Fruit fly (Drosophila melanogaster) whole organism, embryonic: Measurements from ENCODE around the gene CG17169.

Source experiments
- CG10462 ChIP-seq: fragments of 200-800 bp; sonication (Bioruptor generic); optimal IDR thresholded peaks from 2 replicates; lab custom pipeline; 2016; ENCODE audit warnings: missing biosample characterization, missing genetic modification characterization
- CG10565 ChIP-seq: fragments of 200-800 bp; sonication (Bioruptor generic); optimal IDR thresholded peaks from 3 replicates; lab custom pipeline; 2016; ENCODE audit warnings: missing biosample characterization, mild to moderate bottlenecking, missing genetic modification characterization
- CG12236 ChIP-seq: fragments of 200-800 bp; sonication (Bioruptor generic); optimal IDR thresholded peaks from 2 replicates; lab custom pipeline; 2016; ENCODE audit warnings: missing biosample characterization, missing genetic modification characterization
- CG12659 ChIP-seq: fragments of 200-800 bp; sonication (Bioruptor generic); optimal IDR thresholded peaks from 3 replicates; lab custom pipeline; 2017; ENCODE audit warnings: mild to moderate bottlenecking, missing biosample characterization, missing genetic modification reagents, missing genetic modification characterization
- CG12769 ChIP-seq: fragments of 200-800 bp; sonication (Bioruptor generic); optimal IDR thresholded peaks from 2 replicates; lab custom pipeline; 2019; ENCODE audit warnings: missing biosample characterization, mild to moderate bottlenecking, missing genetic modification characterization, moderate library complexity
- CG13123 ChIP-seq: fragments of 200-800 bp; sonication (Bioruptor generic); optimal IDR thresholded peaks from 2 replicates; lab custom pipeline; 2016; ENCODE audit warnings: missing biosample characterization, missing genetic modification characterization
- CG13775 ChIP-seq: fragments of 200-800 bp; sonication (Bioruptor generic); optimal IDR thresholded peaks from 3 replicates; lab custom pipeline; 2017; ENCODE audit warnings: missing biosample characterization, mild to moderate bottlenecking, missing genetic modification characterization
- CG15011 ChIP-seq: fragments of 200-800 bp; sonication (Bioruptor generic); optimal IDR thresholded peaks from 3 replicates; lab custom pipeline; 2018; ENCODE audit warnings: missing biosample characterization, mild to moderate bottlenecking, missing genetic modification characterization
- CG18011 ChIP-seq: fragments of 200-800 bp; sonication (Bioruptor generic); optimal IDR thresholded peaks from 2 replicates; lab custom pipeline; 2017; ENCODE audit warnings: missing biosample characterization, missing genetic modification characterization, mild to moderate bottlenecking, moderate library complexity, missing genotype
- CG2875 ChIP-seq: fragments of 200-800 bp; sonication (Bioruptor generic); optimal IDR thresholded peaks from 2 replicates; lab custom pipeline; 2017; ENCODE audit warnings: missing biosample characterization, mild to moderate bottlenecking, missing genetic modification characterization, missing genetic modification reagents
- CG3281 ChIP-seq: fragments of 200-800 bp; sonication (Bioruptor generic); optimal IDR thresholded peaks from 3 replicates; lab custom pipeline; 2017; ENCODE audit warnings: missing biosample characterization, mild to moderate bottlenecking, missing genetic modification characterization
- CG42726 ChIP-seq: fragments of 200-800 bp; sonication (Bioruptor generic); IDR thresholded peaks from 2 replicates; pipeline ENCODE4 v1.3.6; 2022; ENCODE audit warnings: missing biosample characterization, missing genetic modification characterization; ENCODE audit not compliant: partially characterized antibody
- CG4424 ChIP-seq: fragments of 200-800 bp; sonication (Bioruptor generic); optimal IDR thresholded peaks from 3 replicates; lab custom pipeline; 2016; ENCODE audit warnings: missing biosample characterization, missing genetic modification characterization
- CG4707 ChIP-seq: fragments of 200-800 bp; sonication (Bioruptor generic); optimal IDR thresholded peaks from 2 replicates; lab custom pipeline; 2018; ENCODE audit warnings: missing biosample characterization, mild to moderate bottlenecking, missing genetic modification characterization, moderate library complexity
- CG4820 ChIP-seq: fragments of 200-800 bp; sonication (Bioruptor generic); optimal IDR thresholded peaks from 3 replicates; lab custom pipeline; 2016; ENCODE audit warnings: missing biosample characterization, missing genetic modification characterization
- CG6765 ChIP-seq: fragments of 200-800 bp; sonication (Bioruptor generic); optimal IDR thresholded peaks from 3 replicates; lab custom pipeline; 2017; ENCODE audit warnings: missing biosample characterization, mild to moderate bottlenecking, missing genetic modification characterization
- CG7963 ChIP-seq: fragments of 200-800 bp; sonication (Bioruptor generic); IDR thresholded peaks from 3 replicates; pipeline ENCODE4 v1.3.6; 2022; ENCODE audit warnings: missing biosample characterization, missing genetic modification characterization; ENCODE audit not compliant: partially characterized antibody
- CG8290 ChIP-seq, 3 experiments: fragments of 200-800 bp; sonication (Bioruptor generic); optimal IDR thresholded peaks; 2 replicates each; lab custom pipeline; 2016 to 2019; ENCODE audit warnings: missing biosample characterization in 3 of 3, missing genetic modification characterization in 3 of 3, mild to moderate bottlenecking in 2 of 3, moderate library complexity in 1 of 3
- CG8765 ChIP-seq: fragments of 200-800 bp; sonication (Bioruptor generic); IDR thresholded peaks from 2 replicates; pipeline ENCODE4 v1.3.6; 2022; ENCODE audit warnings: missing biosample characterization, missing genetic modification characterization
- D19A ChIP-seq: fragments of 200-800 bp; optimal IDR thresholded peaks from 3 replicates; lab custom pipeline; 2019; ENCODE audit warnings: missing biosample characterization, mild to moderate bottlenecking, missing genetic modification characterization, moderate library complexity
- Dref ChIP-seq: fragments of 200-800 bp; sonication (Bioruptor generic); IDR thresholded peaks from 2 replicates; pipeline ENCODE4 v1.3.6; 2022; ENCODE audit warnings: missing biosample characterization, missing genetic modification characterization
- Ets97D ChIP-seq: fragments of 200-800 bp; sonication (Bioruptor generic); optimal IDR thresholded peaks from 3 replicates; lab custom pipeline; 2016; ENCODE audit warnings: missing biosample characterization, missing genetic modification characterization
- HLHmδ ChIP-seq: fragments of 200-800 bp; sonication (Bioruptor generic); optimal IDR thresholded peaks from 2 replicates; lab custom pipeline; 2018; ENCODE audit warnings: missing biosample characterization, mild to moderate bottlenecking, missing genetic modification characterization, moderate library complexity
- HmgD ChIP-seq: fragments of 200-800 bp; sonication (Bioruptor generic); optimal IDR thresholded peaks from 3 replicates; lab custom pipeline; 2016; ENCODE audit warnings: missing biosample characterization, missing genetic modification characterization
- Lhr ChIP-seq: fragments of 200-800 bp; sonication (Bioruptor generic); optimal IDR thresholded peaks from 3 replicates; lab custom pipeline; 2017; ENCODE audit warnings: mild to moderate bottlenecking, missing biosample characterization, missing genetic modification reagents, missing genetic modification characterization
- Myb ChIP-seq: fragments of 200-800 bp; sonication (Bioruptor generic); optimal IDR thresholded peaks from 2 replicates; lab custom pipeline; 2016; ENCODE audit warnings: missing biosample characterization, missing genetic modification characterization
- NC2β ChIP-seq: fragments of 200-800 bp; sonication (Bioruptor generic); optimal IDR thresholded peaks from 2 replicates; lab custom pipeline; 2016; ENCODE audit warnings: missing biosample characterization, missing genetic modification characterization
- Side ChIP-seq: fragments of 200-800 bp; sonication (Bioruptor generic); optimal IDR thresholded peaks from 2 replicates; lab custom pipeline; 2016; ENCODE audit warnings: missing biosample characterization, missing genetic modification characterization
- Sry-β ChIP-seq: fragments of 200-800 bp; sonication (Bioruptor generic); optimal IDR thresholded peaks from 2 replicates; lab custom pipeline; 2018; ENCODE audit warnings: missing biosample characterization, mild to moderate bottlenecking, missing genetic modification characterization, moderate library complexity
- cad ChIP-seq: fragments of >200 bp; optimal IDR thresholded peaks from 2 replicates; lab custom pipeline; 2017; ENCODE audit warnings: missing biosample characterization, missing genetic modification characterization
- chinmo ChIP-seq: fragments of 200-800 bp; sonication (Bioruptor generic); IDR thresholded peaks from 4 replicates; pipeline ENCODE4 v1.3.6; 2022; ENCODE audit warnings: missing biosample characterization, missing genetic modification characterization; ENCODE audit not compliant: partially characterized antibody
- dan ChIP-seq: fragments of 200-800 bp; sonication (Bioruptor generic); IDR thresholded peaks from 2 replicates; pipeline ENCODE4 v1.3.6; 2022; ENCODE audit warnings: missing biosample characterization, missing genetic modification characterization
- dysf ChIP-seq: fragments of 200-800 bp; sonication (Bioruptor generic); IDR thresholded peaks from 3 replicates; pipeline ENCODE4 v1.3.6; 2022; ENCODE audit warnings: missing biosample characterization, missing genetic modification characterization
- grau ChIP-seq: fragments of 200-800 bp; optimal IDR thresholded peaks from 3 replicates; lab custom pipeline; 2019; ENCODE audit warnings: missing biosample characterization, mild to moderate bottlenecking, missing genetic modification characterization, moderate library complexity
- gsb-n ChIP-seq: fragments of 200-800 bp; sonication (Bioruptor generic); optimal IDR thresholded peaks from 3 replicates; lab custom pipeline; 2018; ENCODE audit warnings: missing biosample characterization, mild to moderate bottlenecking, missing genetic modification characterization
- hb ChIP-seq: fragments of 200-800 bp; sonication (Bioruptor generic); IDR thresholded peaks from 3 replicates; pipeline ENCODE4 v1.3.6; 2022; ENCODE audit warnings: missing biosample characterization, missing genetic modification characterization; ENCODE audit not compliant: partially characterized antibody
- hbn ChIP-seq: fragments of 200-800 bp; sonication (Bioruptor generic); IDR thresholded peaks from 2 replicates; pipeline ENCODE4 v1.3.6; 2022; ENCODE audit warnings: missing biosample characterization, missing genetic modification characterization; ENCODE audit not compliant: partially characterized antibody
- knrl ChIP-seq: fragments of 200-800 bp; sonication (Bioruptor generic); IDR thresholded peaks from 3 replicates; pipeline ENCODE4 v1.3.6; 2022; ENCODE audit warnings: missing biosample characterization, missing genetic modification characterization; ENCODE audit not compliant: partially characterized antibody
- lbe ChIP-seq: fragments of 200-800 bp; sonication (Bioruptor generic); optimal IDR thresholded peaks from 2 replicates; lab custom pipeline; 2016; ENCODE audit warnings: missing biosample characterization, mild to moderate bottlenecking, missing genetic modification characterization
- lola ChIP-seq, 3 experiments: fragments of >200 bp in 2 of 3; fragments of 200-800 bp in 1 of 3; sonication (Bioruptor generic) in 1 of 3; optimal IDR thresholded peaks; 2 replicates each; lab custom pipeline; 2017 to 2019; ENCODE audit warnings: missing biosample characterization in 3 of 3, missing genetic modification characterization in 3 of 3, mild to moderate bottlenecking in 1 of 3, moderate library complexity in 1 of 3
- lov ChIP-seq, 2 experiments: fragments of 200-800 bp in 1 of 2; fragments of >200 bp in 1 of 2; sonication (Bioruptor generic) in 1 of 2; IDR thresholded peaks in 1 of 2; optimal IDR thresholded peaks in 1 of 2; 2 replicates in 1 of 2; 3 replicates in 1 of 2; pipeline versions ENCODE4 v1.3.6 to Lab custom; 2017 to 2022; ENCODE audit warnings: missing biosample characterization in 1 of 2, missing genetic modification characterization in 1 of 2
- nerfin-2 ChIP-seq: fragments of 200-800 bp; sonication (Bioruptor generic); IDR thresholded peaks from 2 replicates; pipeline ENCODE4 v1.3.6; 2022; ENCODE audit warnings: missing biosample characterization, missing genetic modification characterization; ENCODE audit not compliant: partially characterized antibody
- pan ChIP-seq, 4 experiments: fragments of >200 bp in 3 of 4; fragments of 200-800 bp in 1 of 4; sonication (Bioruptor generic) in 1 of 4; optimal IDR thresholded peaks in 3 of 4; IDR thresholded peaks in 1 of 4; 2 replicates each; pipeline versions ENCODE4 v1.3.6 to Lab custom; 2017 to 2022; ENCODE audit warnings: missing biosample characterization in 2 of 4, missing genetic modification characterization in 2 of 4, mixed read lengths in 1 of 4
- peb ChIP-seq: fragments of 200-800 bp; sonication (Bioruptor generic); IDR thresholded peaks from 2 replicates; pipeline ENCODE4 v1.3.6; 2022; ENCODE audit warnings: missing biosample characterization, missing genetic modification characterization
- pnt ChIP-seq: fragments of 200-800 bp; sonication (Bioruptor generic); optimal IDR thresholded peaks from 3 replicates; lab custom pipeline; 2016; ENCODE audit warnings: missing biosample characterization, missing genetic modification characterization
- ro ChIP-seq: fragments of 200-800 bp; sonication (Bioruptor generic); IDR thresholded peaks from 2 replicates; pipeline ENCODE4 v1.3.6; 2022; ENCODE audit warnings: missing biosample characterization, missing genetic modification characterization
- sna ChIP-seq: fragments of 200-800 bp; sonication (Bioruptor generic); IDR thresholded peaks from 2 replicates; pipeline ENCODE4 v1.3.6; 2022; ENCODE audit warnings: missing biosample characterization, missing genetic modification characterization; ENCODE audit not compliant: partially characterized antibody
- tin ChIP-seq: fragments of 200-800 bp; sonication (Bioruptor generic); optimal IDR thresholded peaks from 3 replicates; lab custom pipeline; 2016; ENCODE audit warnings: missing biosample characterization, missing genetic modification characterization
- zfh1 ChIP-seq: fragments of 200-800 bp; sonication (Bioruptor generic); IDR thresholded peaks from 3 replicates; pipeline ENCODE4 v1.3.6; 2022; ENCODE audit warnings: missing biosample characterization, missing genetic modification characterization

CG17169 gene

dm6 chrX:23105692-23106091 is 21.2 kb downstream of the CG17169 start, which contains the start of gene ATbp (continued):
- TF ChIP-seq dan (GFP tag; lab: Robert Waterston, UW) (no peak), Myb (GFP tag; lab: Kevin White, UChicago) (peak; percentile 53), ro (GFP tag; lab: Robert Waterston, UW) (no peak), grau (tag; lab: Kevin White, UChicago) (no peak), chinmo (GFP tag; lab: Robert Waterston, UW) (peak; percentile 81; the same call in 2 of the 4 replicates), hbn (peak; percentile 81), gsb-n (tag; lab: Kevin White, UChicago) (no peak), hb (GFP tag; lab: Robert Waterston, UW) (peak; percentile 96), Side (GFP tag; lab: Kevin White, UChicago) (no peak), sna (GFP tag; lab: Robert Waterston, UW) (peak; percentile 92), Lhr (peak; percentile 24), HmgD (GFP tag; lab: Kevin White, UChicago) (no peak), CG15011 (GFP tag; lab: Kevin White, UChicago) (no peak), cad (GFP tag; lab: Kevin White, UChicago) (no peak), CG10462 (no peak), pan (optimal IDR thresholded peaks at IDR 0.05; lab: Kevin White, UChicago) (no peak), pan (GFP tag; optimal IDR thresholded peaks at IDR 0.05 in 1 of 2, IDR thresholded peaks at IDR 0.05 in 1 of 2) (no peak), pnt (no peak), CG42726 (GFP tag; lab: Robert Waterston, UW) (peak; percentile 93), CG7963 (GFP tag; lab: Robert Waterston, UW) (peak; percentile 91), CG8290 (GFP tag; optimal IDR thresholded peaks at IDR 0.05; lab: Kevin White, UChicago) (peak; percentile 18), CG8290 (tag; optimal IDR thresholded peaks at IDR 0.05; lab: Kevin White, UChicago) (no peak), CG6765 (no peak), zfh1 (no peak), HLHmδ (no peak), CG13775 (GFP tag; lab: Kevin White, UChicago) (no peak), CG2875 (GFP tag; lab: Kevin White, UChicago) (no peak), CG18011 (GFP tag; lab: Kevin White, UChicago) (no peak), CG12659 (peak; percentile 7), lola (GFP tag; optimal IDR thresholded peaks at IDR 0.05; lab: Kevin White, UChicago) (no peak), NC2β (GFP tag; lab: Kevin White, UChicago) (no peak), lov (optimal IDR thresholded peaks at IDR 0.05; lab: Kevin White, UChicago) (no peak), lov (GFP tag; IDR thresholded peaks at IDR 0.05; lab: Robert Waterston, UW) (no peak), knrl (GFP tag; lab: Robert Waterston, UW) (peak; percentile 97), nerfin-2 (GFP tag; lab: Robert Waterston, UW) (peak; percentile 90), CG8765 (GFP tag; lab: Robert Waterston, UW) (no peak), CG3281 (no peak), dysf (GFP tag; lab: Robert Waterston, UW) (no peak), CG10565 (no peak), peb (no peak), CG4820 (no peak), tin (GFP tag; lab: Kevin White, UChicago) (no peak), CG4707 (GFP tag; lab: Kevin White, UChicago) (no peak), CG13123 (GFP tag; lab: Kevin White, UChicago) (no peak), D19A (tag; lab: Kevin White, UChicago) (no peak), CG4424 (GFP tag; lab: Kevin White, UChicago) (no peak), Sry-β (GFP tag; lab: Kevin White, UChicago) (no peak), lbe (GFP tag; lab: Kevin White, UChicago) (no peak), CG12769 (tag; lab: Kevin White, UChicago) (no peak), CG12236 (GFP tag; lab: Kevin White, UChicago) (no peak), Dref (peak; percentile 79), Ets97D (GFP tag; lab: Kevin White, UChicago) (peak; percentile 22)
